Worm (Caenorhabditis elegans) whole organism, L2 larva: ENCODE results near the gene srg-62.

Experiments used
- ama-1 ChIP-seq: fragments of 150-350 bp; optimal IDR thresholded peaks from 2 replicates; lab custom pipeline; 2018; ENCODE audit warnings: inconsistent platforms
- blmp-1 ChIP-seq: sonication (generic microtip); optimal IDR thresholded peaks from 2 replicates; lab custom pipeline; 2017; ENCODE audit warnings: missing genetic modification characterization, mild to moderate bottlenecking, missing compliant biosample characterization, antibody characterized with exemption, moderate library complexity; ENCODE audit not compliant: insufficient read depth
- ceh-16 ChIP-seq: fragments of 150-350 bp; optimal IDR thresholded peaks from 2 replicates; lab custom pipeline; 2014; ENCODE audit warnings: missing biosample characterization, missing genetic modification characterization
- ceh-82 ChIP-seq: fragments of 150-350 bp; optimal IDR thresholded peaks from 2 replicates; lab custom pipeline; 2014; ENCODE audit warnings: missing biosample characterization, missing genetic modification characterization
- egl-27 ChIP-seq: sonication (generic microtip); optimal IDR thresholded peaks from 3 replicates; lab custom pipeline; 2017; ENCODE audit warnings: missing biosample characterization, missing genetic modification reagents, missing genetic modification characterization
- lin-11 ChIP-seq: fragments of 150-350 bp; sonication (generic microtip); optimal IDR thresholded peaks from 2 replicates; lab custom pipeline; 2014; ENCODE audit warnings: missing biosample characterization, missing genetic modification characterization, inconsistent platforms, mixed read lengths
- lin-13 ChIP-seq: fragments of 150-350 bp; optimal IDR thresholded peaks from 2 replicates; lab custom pipeline; 2014; ENCODE audit warnings: missing biosample characterization, missing genetic modification reagents, missing genetic modification characterization
- lsy-2 ChIP-seq, 2 experiments: fragments of 150-350 bp in 1 of 2; sonication (generic microtip) in 1 of 2; optimal IDR thresholded peaks; 2 replicates each; lab custom pipeline; 2014 to 2017; ENCODE audit warnings: missing biosample characterization in 2 of 2, missing genetic modification characterization in 2 of 2
- nhr-237 ChIP-seq: fragments of 150-350 bp; optimal IDR thresholded peaks from 2 replicates; lab custom pipeline; 2014; ENCODE audit warnings: missing biosample characterization, missing genetic modification characterization
- nhr-77 ChIP-seq: fragments of 150-350 bp; optimal IDR thresholded peaks from 2 replicates; lab custom pipeline; 2014; ENCODE audit warnings: missing biosample characterization, missing genetic modification characterization
- sem-4 ChIP-seq: fragments of 150-350 bp; optimal IDR thresholded peaks from 2 replicates; lab custom pipeline; 2014; ENCODE audit warnings: missing biosample characterization, missing genetic modification reagents, missing genetic modification characterization
- skn-1 ChIP-seq: sonication (generic microtip); optimal IDR thresholded peaks from 2 replicates; lab custom pipeline; 2017; ENCODE audit warnings: missing biosample characterization, missing genetic modification characterization
- unc-62 ChIP-seq: fragments of 150-350 bp; optimal IDR thresholded peaks from 2 replicates; lab custom pipeline; 2014; ENCODE audit warnings: missing biosample characterization, missing genetic modification reagents, missing genetic modification characterization
- ztf-4 ChIP-seq: fragments of 150-350 bp; optimal IDR thresholded peaks from 2 replicates; lab custom pipeline; 2014; ENCODE audit warnings: missing biosample characterization, missing genetic modification characterization

ce11 chrV:2690948-2691347, 51.2 kb downstream of the srg-62 start:
- no peak for TF ChIP-seq sem-4 (tag; lab: Kevin White, UChicago)
- no peak for TF ChIP-seq egl-27 (tag; lab: Kevin White, UChicago)
- TF ChIP-seq ama-1 (lab: Kevin White, UChicago), result no peak
- TF ChIP-seq unc-62 (GFP tag; lab: Kevin White, UChicago), result no peak
- TF ChIP-seq lin-13, result no peak
- no peak for TF ChIP-seq lin-11 (tag; lab: Kevin White, UChicago)
- TF ChIP-seq ceh-16 (tag; lab: Kevin White, UChicago), result no peak
- no peak for TF ChIP-seq nhr-77 (tag; lab: Kevin White, UChicago)
- no peak for TF ChIP-seq skn-1 (tag; lab: Kevin White, UChicago)
- TF ChIP-seq ceh-82 (tag; lab: Kevin White, UChicago), result no peak
- no peak for TF ChIP-seq blmp-1 (tag; lab: Kevin White, UChicago)
- TF ChIP-seq nhr-237 (tag; lab: Kevin White, UChicago), result no peak
- TF ChIP-seq lsy-2 (tag; optimal IDR thresholded peaks at IDR 0.05; lab: Kevin White, UChicago), result no peak
- TF ChIP-seq ztf-4 (tag; lab: Kevin White, UChicago), result no peak
